Fruit fly (Drosophila melanogaster) whole organism, wandering third instar larva: ENCODE results near the gene SA2.

Experiments
- Abd-B ChIP-seq: fragments of >200 bp; optimal IDR thresholded peaks from 2 replicates; lab custom pipeline; 2017; ENCODE audit warnings: missing biosample characterization, missing genetic modification characterization
- br ChIP-seq: fragments of 200-800 bp; sonication (Bioruptor generic); optimal IDR thresholded peaks from 2 replicates; lab custom pipeline; 2016; ENCODE audit warnings: missing biosample characterization, missing genetic modification characterization
- psq ChIP-seq: fragments of 200-800 bp; sonication (Bioruptor generic); optimal IDR thresholded peaks from 3 replicates; lab custom pipeline; 2017; ENCODE audit warnings: missing biosample characterization, mild to moderate bottlenecking, missing genetic modification characterization, moderate library complexity

- TF ChIP-seq psq (GFP tag; lab: Kevin White, UChicago) (peak; percentile 17), Abd-B (GFP tag; lab: Kevin White, UChicago) (no peak), br (peak; percentile 1)
Observed at dm6 chr3L:1464465-1464864, 26.8 kb upstream of the SA2 start.
